Worm (Caenorhabditis elegans) whole organism, L4 larva: ENCODE data around the gene Y41D4A.1.

Source experiments
- F37D6.2 ChIP-seq: sonication (generic microtip); optimal IDR thresholded peaks from 2 replicates; lab custom pipeline; 2016; ENCODE audit warnings: mild to moderate bottlenecking, missing genetic modification characterization, missing compliant biosample characterization
- F44E2.7 ChIP-seq: fragments of 200-800 bp; sonication (Bioruptor generic); IDR thresholded peaks from 2 replicates; pipeline ENCODE4 v2.1.2; 2022; ENCODE audit warnings: missing genetic modification characterization, missing compliant biosample characterization
- F49E8.2 ChIP-seq: sonication (generic microtip); optimal IDR thresholded peaks from 2 replicates; lab custom pipeline; 2016; ENCODE audit warnings: missing compliant biosample characterization, mild to moderate bottlenecking, missing genetic modification characterization, borderline replicate concordance
- T26A8.4 ChIP-seq: fragments of 200-800 bp; sonication (Bioruptor generic); IDR thresholded peaks from 2 replicates; pipeline ENCODE4 v1.3.6; 2022; ENCODE audit warnings: missing genetic modification characterization, missing compliant biosample characterization
- Y5F2A.4 ChIP-seq: fragments of 200-800 bp; sonication (Bioruptor generic); optimal IDR thresholded peaks from 2 replicates; lab custom pipeline; 2018; ENCODE audit warnings: mild to moderate bottlenecking, missing genetic modification characterization, missing compliant biosample characterization
- ZK337.2 ChIP-seq: fragments of 200-800 bp; sonication (Bioruptor generic); IDR thresholded peaks from 2 replicates; pipeline ENCODE4 v1.3.6; 2022; ENCODE audit warnings: missing genetic modification reagents, missing genetic modification characterization, missing compliant biosample characterization
- aha-1 ChIP-seq: fragments of 150-350 bp; peaks from one replicate; lab custom pipeline; 2014; ENCODE audit warnings: missing biosample characterization, missing genetic modification characterization
- aly-2 ChIP-seq: sonication (generic microtip); optimal IDR thresholded peaks from 2 replicates; lab custom pipeline; 2018; ENCODE audit warnings: missing biosample characterization, missing genetic modification characterization
- ama-1 ChIP-seq: fragments of 150-350 bp; optimal IDR thresholded peaks from 2 replicates; lab custom pipeline; 2014; ENCODE audit warnings: inconsistent platforms, mixed read lengths
- arid-1 ChIP-seq: fragments of 200-800 bp; sonication (Bioruptor generic); conservative IDR thresholded peaks from 2 replicates; pipeline ENCODE4 v1.3.6; 2022; ENCODE audit warnings: missing genetic modification reagents, missing genetic modification characterization, missing compliant biosample characterization
- attf-4 ChIP-seq: sonication (generic microtip); optimal IDR thresholded peaks from 3 replicates; lab custom pipeline; 2017; ENCODE audit warnings: missing biosample characterization, missing genetic modification characterization
- ceh-20 ChIP-seq: fragments of 200-800 bp; sonication (Bioruptor generic); IDR thresholded peaks from 2 replicates; pipeline ENCODE4 v1.3.6; 2022; ENCODE audit warnings: missing genetic modification reagents, missing genetic modification characterization, missing compliant biosample characterization
- ceh-32 ChIP-seq: sonication (generic microtip); optimal IDR thresholded peaks from 2 replicates; lab custom pipeline; 2016; ENCODE audit warnings: mild to moderate bottlenecking, missing genetic modification characterization, missing compliant biosample characterization; ENCODE audit not compliant: poor library complexity
- ceh-82 ChIP-seq: sonication (generic microtip); optimal IDR thresholded peaks from 2 replicates; lab custom pipeline; 2017; ENCODE audit warnings: missing biosample characterization, missing genetic modification characterization
- ces-1 ChIP-seq: fragments of 150-350 bp; sonication (generic microtip); optimal IDR thresholded peaks from 4 replicates; lab custom pipeline; 2014; ENCODE audit warnings: missing biosample characterization, missing genetic modification reagents, missing genetic modification characterization
- daf-16 ChIP-seq, 3 experiments: sonication (generic microtip); optimal IDR thresholded peaks; 2 replicates each; lab custom pipeline; 2016 to 2017; ENCODE audit warnings: missing genetic modification characterization in 3 of 3, missing genetic modification reagents in 3 of 3, mild to moderate bottlenecking in 2 of 3, missing compliant biosample characterization in 2 of 3, missing biosample characterization in 1 of 3, moderate library complexity in 1 of 3
- dmd-6 ChIP-seq: fragments of 200-800 bp; sonication (Bioruptor generic); IDR thresholded peaks from 2 replicates; pipeline ENCODE4 v1.3.6; 2022; ENCODE audit warnings: missing genetic modification reagents, missing genetic modification characterization, missing compliant biosample characterization
- dpl-1 ChIP-seq: fragments of 150-350 bp; optimal IDR thresholded peaks from 2 replicates; lab custom pipeline; 2014; ENCODE audit warnings: missing biosample characterization, missing genetic modification reagents, missing genetic modification characterization
- duxl-1 ChIP-seq: sonication (generic microtip); optimal IDR thresholded peaks from 2 replicates; lab custom pipeline; 2016; ENCODE audit warnings: mild to moderate bottlenecking, missing genetic modification characterization, moderate library complexity, missing compliant biosample characterization; ENCODE audit not compliant: poor library complexity
- egl-27 ChIP-seq: sonication (generic microtip); optimal IDR thresholded peaks from 3 replicates; lab custom pipeline; 2017; ENCODE audit warnings: missing biosample characterization, missing genetic modification reagents, missing genetic modification characterization
- gei-8 ChIP-seq: fragments of 200-800 bp; sonication (Bioruptor generic); optimal IDR thresholded peaks from 2 replicates; lab custom pipeline; 2018; ENCODE audit warnings: mild to moderate bottlenecking, missing genetic modification characterization, missing compliant biosample characterization
- hif-1 ChIP-seq, 2 experiments: sonication (generic microtip); optimal IDR thresholded peaks; 2 replicates each; lab custom pipeline; 2016 to 2017; ENCODE audit warnings: missing compliant biosample characterization in 2 of 2, missing genetic modification characterization in 2 of 2, missing genetic modification reagents in 2 of 2, missing genotype in 2 of 2, mild to moderate bottlenecking in 1 of 2
- hmg-1.1 ChIP-seq: fragments of 200-800 bp; sonication (Bioruptor generic); IDR thresholded peaks from 2 replicates; pipeline ENCODE4 v1.3.6; 2022; ENCODE audit warnings: missing genetic modification reagents, missing genetic modification characterization, missing compliant biosample characterization
- lin-1 ChIP-seq: fragments of 200-800 bp; sonication (Bioruptor generic); IDR thresholded peaks from 2 replicates; pipeline ENCODE4 v1.3.6; 2022; ENCODE audit warnings: missing genetic modification reagents, missing genetic modification characterization, missing compliant biosample characterization
- lin-29 ChIP-seq: fragments of 200-800 bp; sonication (Bioruptor generic); IDR thresholded peaks from 2 replicates; pipeline ENCODE4 v1.3.6; 2022; ENCODE audit warnings: missing genetic modification reagents, missing genetic modification characterization, missing compliant biosample characterization
- lin-38 ChIP-seq: fragments of 200-800 bp; sonication (Bioruptor generic); IDR thresholded peaks from 2 replicates; pipeline ENCODE4 v1.3.6; 2022; ENCODE audit warnings: missing genetic modification reagents, missing genetic modification characterization, missing compliant biosample characterization
- lin-39 ChIP-seq: fragments of 150-350 bp; optimal IDR thresholded peaks from 2 replicates; lab custom pipeline; 2014; ENCODE audit warnings: missing biosample characterization, missing genetic modification reagents, missing genetic modification characterization
- lir-3 ChIP-seq: sonication (generic microtip); optimal IDR thresholded peaks from 2 replicates; lab custom pipeline; 2016; ENCODE audit warnings: mild to moderate bottlenecking, missing genetic modification characterization, missing compliant biosample characterization
- lsy-2 ChIP-seq, 2 experiments: fragments of 150-350 bp in 1 of 2; sonication (generic microtip) in 1 of 2; optimal IDR thresholded peaks; 2 replicates each; lab custom pipeline; 2014 to 2017; ENCODE audit warnings: missing biosample characterization in 2 of 2, missing genetic modification characterization in 2 of 2
- madf-9 ChIP-seq: fragments of 200-800 bp; sonication (Bioruptor generic); conservative IDR thresholded peaks from 2 replicates; pipeline ENCODE4 v1.3.6; 2022; ENCODE audit warnings: missing genetic modification reagents, missing genetic modification characterization, missing compliant biosample characterization
- mdt-29 ChIP-seq: fragments of 200-800 bp; sonication (Bioruptor generic); IDR thresholded peaks from 2 replicates; pipeline ENCODE4 v1.3.6; 2022; ENCODE audit warnings: missing genetic modification reagents, missing genetic modification characterization, missing compliant biosample characterization
- mes-2 ChIP-seq: sonication (generic microtip); optimal IDR thresholded peaks from 2 replicates; lab custom pipeline; 2016; ENCODE audit warnings: missing genotype, mild to moderate bottlenecking, missing genetic modification characterization, missing compliant biosample characterization; ENCODE audit not compliant: poor library complexity, severe bottlenecking
- mxl-3 ChIP-seq: fragments of 200-800 bp; sonication (Bioruptor generic); optimal IDR thresholded peaks from 2 replicates; lab custom pipeline; 2018; ENCODE audit warnings: mild to moderate bottlenecking, missing genetic modification characterization, missing compliant biosample characterization
- nhr-10 ChIP-seq: fragments of 150-350 bp; optimal IDR thresholded peaks from 2 replicates; lab custom pipeline; 2014; ENCODE audit warnings: missing biosample characterization, missing genetic modification characterization
- nhr-102 ChIP-seq: sonication (generic microtip); optimal IDR thresholded peaks from 2 replicates; lab custom pipeline; 2016; ENCODE audit warnings: mild to moderate bottlenecking, missing genetic modification characterization, moderate library complexity, missing compliant biosample characterization
- nhr-11 ChIP-seq: fragments of 150-350 bp; optimal IDR thresholded peaks from 2 replicates; lab custom pipeline; 2014; ENCODE audit warnings: missing biosample characterization, missing genetic modification characterization
- nhr-111 ChIP-seq: fragments of 200-800 bp; sonication (Bioruptor generic); optimal IDR thresholded peaks from 2 replicates; lab custom pipeline; 2018; ENCODE audit warnings: mild to moderate bottlenecking, missing genetic modification characterization, missing compliant biosample characterization
- nhr-237 ChIP-seq: sonication (generic microtip); optimal IDR thresholded peaks from 2 replicates; lab custom pipeline; 2017; ENCODE audit warnings: missing biosample characterization, missing genetic modification characterization
- nhr-25 ChIP-seq: sonication (generic microtip); optimal IDR thresholded peaks from 2 replicates; lab custom pipeline; 2017; ENCODE audit warnings: missing genetic modification characterization, mild to moderate bottlenecking, missing compliant biosample characterization, antibody characterized with exemption, moderate library complexity, borderline replicate concordance; ENCODE audit not compliant: insufficient read depth
- nhr-28 ChIP-seq: fragments of 150-350 bp; optimal IDR thresholded peaks from 2 replicates; lab custom pipeline; 2014; ENCODE audit warnings: missing biosample characterization, missing genetic modification characterization
- nhr-41 ChIP-seq: fragments of 200-800 bp; sonication (Bioruptor generic); IDR thresholded peaks from 2 replicates; pipeline ENCODE4 v1.3.6; 2022; ENCODE audit warnings: missing genetic modification reagents, missing genetic modification characterization, missing compliant biosample characterization
- nhr-6 ChIP-seq: fragments of 150-350 bp; optimal IDR thresholded peaks from 2 replicates; lab custom pipeline; 2014; ENCODE audit warnings: missing biosample characterization, missing genetic modification characterization
- nhr-77 ChIP-seq: fragments of 150-350 bp; optimal IDR thresholded peaks from 2 replicates; lab custom pipeline; 2014; ENCODE audit warnings: missing biosample characterization, missing genetic modification characterization
- pqm-1 ChIP-seq: sonication (generic microtip); optimal IDR thresholded peaks from 2 replicates; lab custom pipeline; 2017; ENCODE audit warnings: missing biosample characterization, missing genetic modification characterization
- snpc-1.2 ChIP-seq: fragments of 200-800 bp; sonication (Bioruptor generic); IDR thresholded peaks from 2 replicates; pipeline ENCODE4 v1.3.6; 2022; ENCODE audit warnings: missing genetic modification reagents, missing genetic modification characterization, missing compliant biosample characterization
- tag-97 ChIP-seq: fragments of 200-800 bp; sonication (Bioruptor generic); IDR thresholded peaks from 2 replicates; pipeline ENCODE4 v1.3.6; 2022; ENCODE audit warnings: missing genetic modification characterization, missing compliant biosample characterization
- zag-1 ChIP-seq: fragments of 150-350 bp; optimal IDR thresholded peaks from 2 replicates; lab custom pipeline; 2014; ENCODE audit warnings: missing biosample characterization, missing genetic modification characterization
- zfp-2 ChIP-seq: sonication (generic microtip); optimal IDR thresholded peaks from 2 replicates; lab custom pipeline; 2016; ENCODE audit warnings: mild to moderate bottlenecking, missing genetic modification characterization, missing compliant biosample characterization
- ztf-11 ChIP-seq: fragments of 150-350 bp; optimal IDR thresholded peaks from 2 replicates; lab custom pipeline; 2014; ENCODE audit warnings: missing biosample characterization, missing genetic modification characterization
- ztf-7 ChIP-seq: fragments of 150-350 bp; optimal IDR thresholded peaks from 2 replicates; lab custom pipeline; 2014; ENCODE audit warnings: missing biosample characterization, missing genetic modification characterization

Gene Y41D4A.1

ce11 chrIV:1739366-1740104 lies 32.4 kb upstream of the Y41D4A.1 start:
- peak; percentile 18 for TF ChIP-seq nhr-28 (tag; lab: Kevin White, UChicago)
- no peak for TF ChIP-seq lin-39 (tag; lab: Kevin White, UChicago)
- TF ChIP-seq daf-16 (GFP tag; optimal IDR thresholded peaks at IDR 0.05; lab: Kevin White, UChicago), result no peak
- peak; percentile 38 for TF ChIP-seq daf-16 (tag; optimal IDR thresholded peaks at IDR 0.05; lab: Kevin White, UChicago)
- TF ChIP-seq F49E8.2 (tag; lab: Kevin White, UChicago), result no peak
- no peak for TF ChIP-seq snpc-1.2
- no peak for TF ChIP-seq nhr-25 (tag; lab: Kevin White, UChicago)
- TF ChIP-seq aha-1 (tag; lab: Kevin White, UChicago), result peak; percentile 40
- no peak for TF ChIP-seq egl-27 (tag; lab: Kevin White, UChicago)
- no peak for TF ChIP-seq ama-1 (lab: Kevin White, UChicago)
- TF ChIP-seq nhr-6 (tag; lab: Kevin White, UChicago), result no peak
- TF ChIP-seq attf-4 (tag; lab: Kevin White, UChicago), result no peak
- no peak for TF ChIP-seq nhr-102 (tag; lab: Kevin White, UChicago)
- no peak for TF ChIP-seq ztf-11 (tag; lab: Kevin White, UChicago)
- TF ChIP-seq ceh-82 (tag; lab: Kevin White, UChicago), result no peak
- TF ChIP-seq ces-1 (GFP tag; lab: Kevin White, UChicago), result no peak
- TF ChIP-seq nhr-237, result no peak
- TF ChIP-seq hif-1 (tag; optimal IDR thresholded peaks at IDR 0.05; lab: Kevin White, UChicago), result no peak
- peak; percentile 48; the same call in 1 of the 2 replicates for TF ChIP-seq dmd-6 (GFP tag; lab: Robert Waterston, UW)
- TF ChIP-seq gei-8 (GFP tag; lab: Kevin White, UChicago), result no peak
- no peak for TF ChIP-seq tag-97 (GFP tag; lab: Robert Waterston, UW)
- TF ChIP-seq ceh-20 (GFP tag; lab: Robert Waterston, UW), result no peak
- no peak for TF ChIP-seq F44E2.7
- peak; percentile 16 for TF ChIP-seq pqm-1
- TF ChIP-seq nhr-41, result no peak
- TF ChIP-seq aly-2 (tag; lab: Kevin White, UChicago), result no peak
- TF ChIP-seq lin-29 (GFP tag; lab: Robert Waterston, UW), result no peak
- no peak for TF ChIP-seq ceh-32 (tag; lab: Kevin White, UChicago)
- TF ChIP-seq lin-38, result peak; percentile 59
- TF ChIP-seq arid-1 (GFP tag; lab: Robert Waterston, UW), result no peak
- peak; percentile 50; the same call in 1 of the 2 replicates for TF ChIP-seq hmg-1.1 (GFP tag; lab: Robert Waterston, UW)
- no peak for TF ChIP-seq F37D6.2 (tag; lab: Kevin White, UChicago)
- TF ChIP-seq nhr-77 (tag; lab: Kevin White, UChicago), result no peak
- no peak for TF ChIP-seq T26A8.4 (GFP tag; lab: Robert Waterston, UW)
- no peak for TF ChIP-seq nhr-10 (tag; lab: Kevin White, UChicago)
- peak; percentile 40 for TF ChIP-seq mes-2 (tag; lab: Kevin White, UChicago)
- TF ChIP-seq zag-1, result no peak
- TF ChIP-seq madf-9 (GFP tag; lab: Robert Waterston, UW), result peak; percentile 47; the same call in 1 of the 2 replicates
- TF ChIP-seq mdt-29 (GFP tag; lab: Robert Waterston, UW), result no peak
- TF ChIP-seq nhr-11 (tag; lab: Kevin White, UChicago), result no peak
- TF ChIP-seq zfp-2 (tag; lab: Kevin White, UChicago), result no peak
- TF ChIP-seq ZK337.2 (GFP tag; lab: Robert Waterston, UW), result no peak
- TF ChIP-seq ztf-7 (tag; lab: Kevin White, UChicago), result no peak
- TF ChIP-seq lsy-2 (tag; optimal IDR thresholded peaks at IDR 0.05; lab: Kevin White, UChicago), result no peak
- TF ChIP-seq Y5F2A.4 (GFP tag; lab: Kevin White, UChicago), result no peak
- no peak for TF ChIP-seq duxl-1 (tag; lab: Kevin White, UChicago)
- no peak for TF ChIP-seq lir-3 (tag; lab: Kevin White, UChicago)
- TF ChIP-seq dpl-1 (GFP tag; lab: Kevin White, UChicago), result peak; percentile 3
- no peak for TF ChIP-seq lin-1 (GFP tag; lab: Robert Waterston, UW)
- TF ChIP-seq nhr-111 (GFP tag; lab: Kevin White, UChicago), result no peak
- peak; percentile 61 for TF ChIP-seq mxl-3 (GFP tag; lab: Kevin White, UChicago)
